Fruit fly (Drosophila melanogaster) whole organism, wandering third instar larva: ENCODE results near the gene CG10055.

Source experiments
- CG9705 ChIP-seq: fragments of 200-800 bp; sonication (Bioruptor generic); optimal IDR thresholded peaks from 2 replicates; lab custom pipeline; 2018; ENCODE audit warnings: missing biosample characterization, mild to moderate bottlenecking, missing genetic modification characterization
- HLH106 ChIP-seq: fragments of 200-800 bp; optimal IDR thresholded peaks from 3 replicates; lab custom pipeline; 2019; ENCODE audit warnings: missing biosample characterization, mild to moderate bottlenecking, missing genetic modification characterization, moderate library complexity
- N ChIP-seq: fragments of >200 bp; optimal IDR thresholded peaks from 2 replicates; lab custom pipeline; 2018; ENCODE audit warnings: missing biosample characterization, missing external identifiers, missing genetic modification characterization
- dl ChIP-seq, 2 experiments: fragments of 175-275, 200-275 bp in 1 of 2; fragments of 200-275 bp in 1 of 2; sonication (Bioruptor generic); optimal IDR thresholded peaks; lab custom pipeline; 2018; ENCODE audit warnings: mild to moderate bottlenecking in 2 of 2, missing biosample characterization in 2 of 2, missing genetic modification characterization in 2 of 2, moderate library complexity in 2 of 2; ENCODE audit not compliant: partially characterized antibody in 2 of 2, insufficient read depth in 1 of 2
- fru ChIP-seq: fragments of 200-800 bp; sonication (Bioruptor generic); optimal IDR thresholded peaks from 3 replicates; lab custom pipeline; 2016; ENCODE audit warnings: missing biosample characterization, mild to moderate bottlenecking, missing genetic modification characterization
- psq ChIP-seq: fragments of 200-800 bp; sonication (Bioruptor generic); optimal IDR thresholded peaks from 3 replicates; lab custom pipeline; 2017; ENCODE audit warnings: missing biosample characterization, mild to moderate bottlenecking, missing genetic modification characterization, moderate library complexity
- rgr ChIP-seq: fragments of 200-800 bp; sonication (Bioruptor generic); optimal IDR thresholded peaks from 3 replicates; lab custom pipeline; 2016; ENCODE audit warnings: missing biosample characterization, mild to moderate bottlenecking, missing genetic modification characterization
- tai ChIP-seq: sonication (Bioruptor generic); optimal IDR thresholded peaks from 2 replicates; lab custom pipeline; 2016; ENCODE audit warnings: missing biosample characterization, missing genetic modification characterization

DNA sequence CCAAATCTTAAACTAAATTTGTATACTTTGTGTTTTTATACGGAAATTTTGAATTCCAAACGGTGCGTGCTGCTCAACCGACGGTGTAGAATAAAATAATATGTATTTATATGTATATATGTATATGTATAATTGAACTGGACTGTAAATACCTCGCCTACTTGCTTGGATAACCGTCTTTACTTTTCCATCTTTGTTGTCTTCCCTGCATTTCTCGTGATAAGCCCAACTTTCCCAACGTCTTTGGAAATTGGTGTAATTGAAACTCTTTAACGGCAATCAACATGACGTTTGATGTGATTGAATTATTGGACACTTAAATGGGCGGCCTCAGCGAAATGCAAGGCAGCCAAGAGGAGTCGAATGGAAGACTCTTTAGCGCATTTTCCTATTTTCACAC, 21.9 kb upstream of the CG10055 start, which contains the start of gene CG1288:
- no peak for TF ChIP-seq psq (GFP tag; lab: Kevin White, UChicago)
- TF ChIP-seq HLH106 (tag; lab: Kevin White, UChicago) = no peak
- TF ChIP-seq tai (GFP tag; lab: Kevin White, UChicago) = no peak
- no peak for TF ChIP-seq N
- TF ChIP-seq rgr (GFP tag; lab: Kevin White, UChicago) = no peak
- TF ChIP-seq dl (GFP tag; optimal IDR thresholded peaks at IDR 0.05; lab: Kevin White, UChicago; ENCODE audit: insufficient read depth in 1 of 2, partially characterized antibody in 2 of 2) = no peak
- no peak for TF ChIP-seq fru (GFP tag; lab: Kevin White, UChicago)
- TF ChIP-seq CG9705 = no peak
